Fruit fly (Drosophila melanogaster): ENCODE results near the gene TfIIFalpha.

dm6 chr3R:6368100-6368499, 12.2 kb upstream of the TfIIFalpha start, which contains the start of gene CG42724:
- TF ChIP-seq insv (optimal IDR thresholded peaks at IDR 0.05) (no peak), psq (optimal IDR thresholded peaks at IDR 0.05) (peak; percentile 18), Sin3A (optimal IDR thresholded peaks at IDR 0.05) (no peak), h (optimal IDR thresholded peaks at IDR 0.05) (no peak), ttk (optimal IDR thresholded peaks at IDR 0.05) (no peak), Myc (optimal IDR thresholded peaks at IDR 0.05) (no peak)
